Fruit fly (Drosophila melanogaster) whole organism, embryonic: Measurements from ENCODE around the gene CG11396.
A peak's percentile ranks its signal among the peaks of the same experiment; 100 is the strongest.

ENCODE experiments used
- CG10274 ChIP-seq: fragments of 200-800 bp; sonication (Bioruptor generic); optimal IDR thresholded peaks from 3 replicates; lab custom pipeline; 2017; ENCODE audit warnings: missing biosample characterization, mild to moderate bottlenecking, missing genetic modification characterization
- CG12071 ChIP-seq: fragments of 200-800 bp; sonication (Bioruptor generic); optimal IDR thresholded peaks from 3 replicates; lab custom pipeline; 2018; ENCODE audit warnings: missing biosample characterization, mild to moderate bottlenecking, missing genetic modification characterization
- CG12769 ChIP-seq: fragments of 200-800 bp; sonication (Bioruptor generic); optimal IDR thresholded peaks from 2 replicates; lab custom pipeline; 2019; ENCODE audit warnings: missing biosample characterization, mild to moderate bottlenecking, missing genetic modification characterization, moderate library complexity
- CG13287 ChIP-seq: fragments of 200-800 bp; sonication (Bioruptor generic); IDR thresholded peaks from 2 replicates; pipeline ENCODE4 v1.3.6; 2022; ENCODE audit warnings: missing biosample characterization, missing genetic modification characterization; ENCODE audit not compliant: partially characterized antibody
- CG1529 ChIP-seq: fragments of 200-800 bp; sonication (Bioruptor generic); optimal IDR thresholded peaks from 3 replicates; lab custom pipeline; 2018; ENCODE audit warnings: missing biosample characterization, missing genetic modification characterization
- CG15601 ChIP-seq: fragments of 200-800 bp; sonication (Bioruptor generic); optimal IDR thresholded peaks from 3 replicates; lab custom pipeline; 2019; ENCODE audit warnings: missing biosample characterization, mild to moderate bottlenecking, missing genetic modification characterization, moderate library complexity
- CG15696 ChIP-seq: fragments of 200-800 bp; sonication (Bioruptor generic); optimal IDR thresholded peaks from 2 replicates; lab custom pipeline; 2019; ENCODE audit warnings: missing biosample characterization, mild to moderate bottlenecking, missing genetic modification characterization, moderate library complexity
- CG1603 ChIP-seq: fragments of 200-800 bp; sonication (Bioruptor generic); optimal IDR thresholded peaks from 2 replicates; lab custom pipeline; 2019; ENCODE audit warnings: missing biosample characterization, mild to moderate bottlenecking, missing genetic modification characterization, moderate library complexity
- CG17568 ChIP-seq: fragments of 200-800 bp; sonication (Bioruptor generic); optimal IDR thresholded peaks from 2 replicates; lab custom pipeline; 2018; ENCODE audit warnings: missing biosample characterization, mild to moderate bottlenecking, missing genetic modification characterization, moderate library complexity
- CG17912 ChIP-seq: fragments of 200-800 bp; sonication (Bioruptor generic); optimal IDR thresholded peaks from 2 replicates; lab custom pipeline; 2018; ENCODE audit warnings: missing biosample characterization, mild to moderate bottlenecking, missing genetic modification characterization
- CG18476 ChIP-seq: fragments of 200-800 bp; sonication (Bioruptor generic); optimal IDR thresholded peaks from 2 replicates; lab custom pipeline; 2016; ENCODE audit warnings: missing biosample characterization, mild to moderate bottlenecking, missing genetic modification characterization
- CG2889 ChIP-seq: fragments of 200-800 bp; sonication (Bioruptor generic); IDR thresholded peaks from 3 replicates; pipeline ENCODE4 v1.3.6; 2022; ENCODE audit warnings: missing biosample characterization, missing genetic modification characterization
- CG30020 ChIP-seq: fragments of 200-800 bp; optimal IDR thresholded peaks from 2 replicates; lab custom pipeline; 2019; ENCODE audit warnings: missing biosample characterization, mild to moderate bottlenecking, missing genetic modification characterization, moderate library complexity
- CG4617 ChIP-seq: fragments of 200-800 bp; sonication (Bioruptor generic); optimal IDR thresholded peaks from 3 replicates; lab custom pipeline; 2016; ENCODE audit warnings: missing biosample characterization, missing genetic modification characterization, borderline replicate concordance
- CG6175 ChIP-seq: fragments of 200-800 bp; sonication (Bioruptor generic); IDR thresholded peaks from 3 replicates; pipeline ENCODE4 v1.3.6; 2022; ENCODE audit warnings: missing biosample characterization, missing genetic modification characterization
- CG6683 ChIP-seq: fragments of 200-800 bp; sonication (Bioruptor generic); optimal IDR thresholded peaks from 2 replicates; lab custom pipeline; 2017; ENCODE audit warnings: missing biosample characterization, mild to moderate bottlenecking, missing genetic modification characterization, missing genetic modification reagents
- CkIIα-i1 ChIP-seq: fragments of 200-800 bp; sonication (Bioruptor generic); IDR thresholded peaks from 2 replicates; pipeline ENCODE4 v1.3.6; 2022; ENCODE audit warnings: missing biosample characterization, missing genetic modification characterization
- Dip2 ChIP-seq: fragments of 200-800 bp; sonication (Bioruptor generic); IDR thresholded peaks from 2 replicates; pipeline ENCODE4 v1.3.6; 2022; ENCODE audit warnings: missing biosample characterization, missing genetic modification characterization
- Ets97D ChIP-seq: fragments of 200-800 bp; sonication (Bioruptor generic); optimal IDR thresholded peaks from 3 replicates; lab custom pipeline; 2016; ENCODE audit warnings: missing biosample characterization, missing genetic modification characterization
- H2.0 ChIP-seq: fragments of 200-800 bp; sonication (Bioruptor generic); IDR thresholded peaks from 2 replicates; pipeline ENCODE4 v1.3.6; 2022; ENCODE audit warnings: missing biosample characterization, missing genetic modification characterization
- Hmx ChIP-seq: fragments of 200-800 bp; sonication (Bioruptor generic); optimal IDR thresholded peaks from 2 replicates; lab custom pipeline; 2016; ENCODE audit warnings: missing biosample characterization, missing genetic modification characterization
- Meics ChIP-seq: fragments of 200-800 bp; sonication (Bioruptor generic); optimal IDR thresholded peaks from 2 replicates; lab custom pipeline; 2017; ENCODE audit warnings: missing biosample characterization, mild to moderate bottlenecking, missing genetic modification characterization
- NfI ChIP-seq: fragments of 200-800 bp; sonication (Bioruptor generic); optimal IDR thresholded peaks from 3 replicates; lab custom pipeline; 2018; ENCODE audit warnings: missing biosample characterization, mild to moderate bottlenecking, missing genetic modification characterization, moderate library complexity
- Sox102F ChIP-seq: fragments of 200-800 bp; sonication (Bioruptor generic); optimal IDR thresholded peaks from 2 replicates; lab custom pipeline; 2018; ENCODE audit warnings: missing biosample characterization, mild to moderate bottlenecking, missing genetic modification characterization, moderate library complexity
- caup ChIP-seq: fragments of 200-800 bp; sonication (Bioruptor generic); optimal IDR thresholded peaks from 3 replicates; lab custom pipeline; 2017; ENCODE audit warnings: missing biosample characterization, mild to moderate bottlenecking, missing genetic modification characterization, moderate library complexity; ENCODE audit not compliant: severe bottlenecking
- chinmo ChIP-seq: fragments of 200-800 bp; sonication (Bioruptor generic); IDR thresholded peaks from 4 replicates; pipeline ENCODE4 v1.3.6; 2022; ENCODE audit warnings: missing biosample characterization, missing genetic modification characterization; ENCODE audit not compliant: partially characterized antibody
- ci ChIP-seq: fragments of 200-800 bp; sonication (Bioruptor generic); IDR thresholded peaks from 3 replicates; pipeline ENCODE4 v1.3.6; 2022; ENCODE audit warnings: missing biosample characterization, missing genetic modification characterization
- en ChIP-seq: fragments of 200-800 bp; sonication (Bioruptor generic); optimal IDR thresholded peaks from 2 replicates; lab custom pipeline; 2016; ENCODE audit warnings: missing biosample characterization, missing genetic modification characterization
- exex ChIP-seq: fragments of 200-800 bp; sonication (Bioruptor generic); optimal IDR thresholded peaks from 4 replicates; lab custom pipeline; 2018; ENCODE audit warnings: missing biosample characterization, mild to moderate bottlenecking, missing genetic modification characterization, moderate library complexity
- hb ChIP-seq: fragments of 200-800 bp; sonication (Bioruptor generic); IDR thresholded peaks from 3 replicates; pipeline ENCODE4 v1.3.6; 2022; ENCODE audit warnings: missing biosample characterization, missing genetic modification characterization; ENCODE audit not compliant: partially characterized antibody
- hkb ChIP-seq, 2 experiments: fragments of 200-800 bp in 1 of 2; fragments of >200 bp in 1 of 2; sonication (Bioruptor generic) in 1 of 2; IDR thresholded peaks in 1 of 2; optimal IDR thresholded peaks in 1 of 2; 2 replicates each; pipeline versions ENCODE4 v1.3.6 to Lab custom; 2017 to 2022; ENCODE audit warnings: missing biosample characterization in 1 of 2, missing genetic modification characterization in 1 of 2
- insv ChIP-seq, 2 experiments: fragments of 200-800 bp; sonication (Bioruptor generic); optimal IDR thresholded peaks; 3 replicates each; lab custom pipeline; 2016 to 2018; ENCODE audit warnings: missing biosample characterization in 2 of 2, missing genetic modification characterization in 2 of 2
- jumu ChIP-seq: fragments of 200-800 bp; sonication (Bioruptor generic); optimal IDR thresholded peaks from 3 replicates; lab custom pipeline; 2016; ENCODE audit warnings: missing biosample characterization, missing genetic modification characterization
- pfk ChIP-seq: fragments of 200-800 bp; sonication (Bioruptor generic); optimal IDR thresholded peaks from 2 replicates; lab custom pipeline; 2018; ENCODE audit warnings: missing biosample characterization, mild to moderate bottlenecking, missing genetic modification characterization, moderate library complexity
- sens ChIP-seq: fragments of 200-800 bp; sonication (Bioruptor generic); peaks from one replicate; lab custom pipeline; 2016; ENCODE audit warnings: missing biosample characterization, missing genetic modification characterization
- sim ChIP-seq: fragments of 200-800 bp; sonication (Bioruptor generic); IDR thresholded peaks from 2 replicates; pipeline ENCODE4 v1.3.6; 2022; ENCODE audit warnings: missing biosample characterization, missing genetic modification characterization
- sima ChIP-seq: fragments of 200-800 bp; sonication (Bioruptor generic); optimal IDR thresholded peaks from 2 replicates; lab custom pipeline; 2016; ENCODE audit warnings: missing biosample characterization, missing genetic modification characterization
- so ChIP-seq: fragments of 200-800 bp; sonication (Bioruptor generic); IDR thresholded peaks from 3 replicates; pipeline ENCODE4 v1.3.6; 2022; ENCODE audit warnings: missing biosample characterization, missing genetic modification characterization

CG11396 gene

dm6 chr3L:20769350-20769749 lies 18.6 kb downstream of the CG11396 start, which contains the start of the genes CG4074 and CG4186 (continued):
- TF ChIP-seq sim (GFP tag; lab: Robert Waterston, UW), result no peak
- TF ChIP-seq CG13287, result peak; percentile 62
- no peak for TF ChIP-seq CG18476 (GFP tag; lab: Kevin White, UChicago)
- TF ChIP-seq CG17568 (GFP tag; lab: Kevin White, UChicago), result peak; percentile 35
- no peak for TF ChIP-seq sima (GFP tag; lab: Kevin White, UChicago)
- peak; percentile 51 for TF ChIP-seq CG12769 (tag; lab: Kevin White, UChicago)
- peak; percentile 40 for TF ChIP-seq exex
- TF ChIP-seq jumu, result no peak

- no peak for TF ChIP-seq H2.0 (GFP tag; lab: Robert Waterston, UW)
- no peak for TF ChIP-seq CG10274 (GFP tag; lab: Kevin White, UChicago)
- no peak for TF ChIP-seq caup
- peak; percentile 77 for TF ChIP-seq pfk (GFP tag; lab: Kevin White, UChicago)
- no peak for TF ChIP-seq so (GFP tag; lab: Robert Waterston, UW)
- no peak for TF ChIP-seq CG6683 (GFP tag; lab: Kevin White, UChicago)
- TF ChIP-seq CG1603 (tag; lab: Kevin White, UChicago), result peak; percentile 15
- no peak for TF ChIP-seq en (GFP tag; lab: Kevin White, UChicago)
- peak; percentile 54 for TF ChIP-seq CG30020 (tag; lab: Kevin White, UChicago)
- TF ChIP-seq sens, result peak; percentile 79
- TF ChIP-seq chinmo, result no peak
These were observed 20.7 kb downstream of the CG11396 start for dm6 chr3L:20767227-20767626.

dm6 chr3L:20761482-20761881 lies 26.5 kb downstream of the CG11396 start:
- TF ChIP-seq Ets97D (GFP tag; lab: Kevin White, UChicago) (no peak), hb (0 out of 3 replicates have a peak, but pooled peaks have one; percentile 54)

dm6 chr3L:20758583-20758982 lies 29.4 kb downstream of the CG11396 start, which contains the start of gene CG43251:
Gene CG43251 (plus strand): TSS chr3L:20758883.
- no peak for TF ChIP-seq CG6175 (GFP tag; lab: Robert Waterston, UW)
- TF ChIP-seq hkb (optimal IDR thresholded peaks at IDR 0.05; lab: Kevin White, UChicago), result no peak
- TF ChIP-seq hkb (GFP tag; IDR thresholded peaks at IDR 0.05; lab: Robert Waterston, UW), result no peak
- no peak for TF ChIP-seq CG4617 (GFP tag; lab: Kevin White, UChicago)
- TF ChIP-seq Meics (GFP tag; lab: Kevin White, UChicago), result no peak
- TF ChIP-seq Hmx (GFP tag; lab: Kevin White, UChicago), result no peak
- no peak for TF ChIP-seq CkIIα-i1
- no peak for TF ChIP-seq NfI (GFP tag; lab: Kevin White, UChicago)
- TF ChIP-seq CG17912 (GFP tag; lab: Kevin White, UChicago), result no peak
- no peak for TF ChIP-seq CG2889 (GFP tag; lab: Robert Waterston, UW)
- TF ChIP-seq Sox102F (GFP tag; lab: Kevin White, UChicago), result no peak
- TF ChIP-seq insv (GFP tag; optimal IDR thresholded peaks at IDR 0.05; lab: Kevin White, UChicago), result no peak
- TF ChIP-seq Dip2 (GFP tag; lab: Robert Waterston, UW), result no peak
- no peak for TF ChIP-seq CG12071
- no peak for TF ChIP-seq ci (GFP tag; lab: Robert Waterston, UW)
- TF ChIP-seq CG15601, result no peak
- TF ChIP-seq CG1529 (GFP tag; lab: Kevin White, UChicago), result no peak
- no peak for TF ChIP-seq CG15696 (tag; lab: Kevin White, UChicago)
